Worm (Caenorhabditis elegans): ENCODE data around the gene M04C3.2.

DNA sequence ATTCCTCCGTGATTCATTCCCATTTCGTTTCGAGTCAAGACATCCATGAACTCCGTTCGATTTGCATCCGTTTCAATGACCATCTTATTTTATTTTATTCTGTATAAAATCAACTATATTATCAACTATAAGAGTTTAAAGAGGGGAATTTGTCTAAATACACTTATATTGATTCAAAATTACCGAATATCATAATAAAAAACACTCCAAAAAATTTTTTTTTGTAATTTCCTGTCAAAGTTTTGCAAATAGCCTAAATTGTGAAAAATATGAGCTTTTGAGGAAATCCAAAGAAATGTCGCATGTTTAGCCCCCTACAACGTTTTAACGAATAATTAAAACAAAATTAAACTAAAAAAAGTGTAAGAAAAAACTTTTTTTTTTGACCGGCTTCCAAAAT, 13.3 kb upstream of the M04C3.2 start, which contains the start of gene Y43F8B.15:
- no peak for TF ChIP-seq pha-4 (tag; optimal IDR thresholded peaks at IDR 0.05)
- TF ChIP-seq elt-4 (tag; optimal IDR thresholded peaks at IDR 0.05), result no peak
- no peak for TF ChIP-seq K09A11.1 (tag; optimal IDR thresholded peaks at IDR 0.05; ENCODE audit: insufficient read depth)

All from whole organism, late embryonic.